Worm (Caenorhabditis elegans): ENCODE data around the gene hot-4.

hot-4 gene

DNA sequence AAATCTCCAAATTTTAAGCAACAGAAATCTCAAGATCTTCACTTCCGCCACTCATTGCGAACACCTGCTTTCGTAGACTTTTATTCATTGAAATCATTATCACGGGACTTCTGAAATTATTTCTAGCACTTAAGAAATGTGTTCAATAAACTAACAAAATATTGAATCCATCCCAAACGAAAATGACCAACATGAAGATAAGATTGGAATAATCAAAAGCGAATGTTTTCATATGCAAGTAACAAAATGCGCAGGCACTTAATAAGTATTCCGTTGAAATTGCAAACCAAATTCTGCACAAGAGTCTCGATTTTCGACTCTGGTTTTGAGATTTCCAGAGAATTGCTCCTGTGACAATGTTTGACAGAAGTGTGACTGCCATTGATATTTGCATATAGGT, 47.2 kb downstream of the hot-4 start, which contains the start of gene srg-5:
srg-5 (minus strand) TSS at position 101 of the 400 bp plus-strand sequence.
- TF ChIP-seq F55B11.4 (tag; optimal IDR thresholded peaks at IDR 0.05; ENCODE audit: borderline replicate concordance, insufficient read depth) (no peak), madf-8 (GFP tag; conservative IDR thresholded peaks at IDR 0.05) (no peak), mes-4 (tag; optimal IDR thresholded peaks at IDR 0.05) (no peak), madf-3 (GFP tag; IDR thresholded peaks at IDR 0.05) (no peak), unc-130 (GFP tag; optimal IDR thresholded peaks at IDR 0.05) (no peak), nhr-80 (tag; optimal IDR thresholded peaks at IDR 0.05) (no peak), xnd-1 (tag; optimal IDR thresholded peaks at IDR 0.05) (no peak), dpff-1 (tag; optimal IDR thresholded peaks at IDR 0.05) (no peak), F23B12.7 (tag; optimal IDR thresholded peaks at IDR 0.05; ENCODE audit: insufficient read depth) (no peak), let-526 (GFP tag; IDR thresholded peaks at IDR 0.05) (no peak), F10E7.11 (tag; optimal IDR thresholded peaks at IDR 0.05) (no peak), efl-1 (GFP tag; optimal IDR thresholded peaks at IDR 0.05) (no peak), madf-10 (tag; optimal IDR thresholded peaks at IDR 0.05) (no peak), madf-6 (GFP tag; IDR thresholded peaks at IDR 0.05) (no peak), T07F8.4 (tag; optimal IDR thresholded peaks at IDR 0.05) (no peak), B0261.1 (tag; optimal IDR thresholded peaks at IDR 0.05) (no peak), F49E8.2 (tag; optimal IDR thresholded peaks at IDR 0.05; ENCODE audit: insufficient read depth) (no peak)

DNA sequence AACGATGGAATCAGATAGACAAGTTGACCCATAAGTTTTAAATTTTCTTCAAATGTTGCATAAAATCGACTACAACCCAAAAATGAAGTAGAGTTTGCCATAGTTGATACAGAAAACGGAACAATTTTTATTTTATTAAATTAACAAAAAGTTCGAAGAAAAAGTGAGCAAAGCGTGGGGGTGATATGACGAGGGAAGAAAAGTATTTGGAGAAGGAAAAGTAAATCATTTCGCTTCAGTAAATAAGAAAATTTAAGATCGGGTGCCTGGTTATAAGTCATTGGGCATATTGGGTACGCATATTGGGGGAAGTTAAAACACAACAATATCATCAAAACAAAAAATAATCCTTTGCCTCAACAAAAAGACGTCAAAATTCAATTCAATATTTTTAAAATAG, 48.7 kb downstream of the hot-4 start, which contains the start of gene srg-6:
srg-6 (minus strand) TSS at position 101 of the 400 bp plus-strand sequence.
- TF ChIP-seq lag-1 (GFP tag; IDR thresholded peaks at IDR 0.05), result no peak
- no peak for TF ChIP-seq F57A8.1 (GFP tag; optimal IDR thresholded peaks at IDR 0.05)
- no peak for TF ChIP-seq Y67H2A.10 (GFP tag; conservative IDR thresholded peaks at IDR 0.05)

DNA sequence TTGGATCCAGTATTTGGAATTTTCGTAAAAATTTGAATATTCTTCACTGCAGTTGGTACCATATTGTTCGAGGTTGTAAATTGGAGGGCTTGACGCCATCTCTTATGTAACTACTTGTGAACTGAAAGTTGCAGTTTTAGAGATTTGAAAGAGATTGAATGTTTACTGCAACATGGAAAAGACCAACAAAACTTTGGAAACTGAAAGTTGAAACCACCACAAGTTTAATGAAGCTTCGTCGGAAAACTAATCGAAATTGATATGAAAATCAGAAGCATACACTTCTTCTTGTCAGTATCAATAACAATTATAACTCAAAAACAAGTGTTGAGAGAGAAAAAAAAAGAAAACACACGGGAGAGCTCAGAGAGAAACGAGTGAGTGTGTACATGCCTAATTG, 50.8 kb downstream of the hot-4 start, which contains the start of gene srg-7:
srg-7 (minus strand) TSS at position 101 of the 400 bp plus-strand sequence.
- no peak for TF ChIP-seq madf-10 (tag; optimal IDR thresholded peaks at IDR 0.05)
- TF ChIP-seq lir-1 (GFP tag; conservative IDR thresholded peaks at IDR 0.05), result no peak
- TF ChIP-seq egl-18 (GFP tag; IDR thresholded peaks at IDR 0.05), result no peak
- no peak for TF ChIP-seq egl-44 (GFP tag; IDR thresholded peaks at IDR 0.05)
- no peak for TF ChIP-seq zim-3 (tag; optimal IDR thresholded peaks at IDR 0.05)
- no peak for TF ChIP-seq cebp-2 (GFP tag; IDR thresholded peaks at IDR 0.05)
- TF ChIP-seq let-607 (tag; optimal IDR thresholded peaks at IDR 0.05), result no peak
- TF ChIP-seq unc-62 (GFP tag; optimal IDR thresholded peaks at IDR 0.05), result no peak
- no peak for TF ChIP-seq somi-1 (GFP tag; optimal IDR thresholded peaks at IDR 0.05)
- TF ChIP-seq ztf-25 (GFP tag; IDR thresholded peaks at IDR 0.05), result no peak
- no peak for TF ChIP-seq snpc-3.4 (tag; optimal IDR thresholded peaks at IDR 0.05)
- no peak for TF ChIP-seq Y67H2A.10 (GFP tag; conservative IDR thresholded peaks at IDR 0.05)
- TF ChIP-seq C17E4.6 (GFP tag; IDR thresholded peaks at IDR 0.05), result no peak
- no peak for TF ChIP-seq Y79H2A.3 (GFP tag; conservative IDR thresholded peaks at IDR 0.05)
- TF ChIP-seq F23B12.7 (tag; optimal IDR thresholded peaks at IDR 0.05; ENCODE audit: insufficient read depth), result no peak
- no peak for TF ChIP-seq bed-1 (GFP tag; IDR thresholded peaks at IDR 0.05)
- TF ChIP-seq snpc-1.3 (tag; optimal IDR thresholded peaks at IDR 0.05; ENCODE audit: insufficient read depth), result no peak
- TF ChIP-seq F33H1.4 (GFP tag; IDR thresholded peaks at IDR 0.05), result no peak

Data from whole organism, young adult.